Fruit fly (Drosophila melanogaster): ENCODE measurements around the gene Hmu.
A peak's percentile ranks its signal among the peaks of the same experiment; 100 is the strongest.

The Hmu gene

dm6 chr3R:27272233-27272632, 16.3 kb upstream of the Hmu start (continued):
- no peak for TF ChIP-seq Nf-YC (tag; optimal IDR thresholded peaks at IDR 0.05)

- no peak for TF ChIP-seq CG15696 (tag; optimal IDR thresholded peaks at IDR 0.05)
- TF ChIP-seq bigmax (GFP tag; optimal IDR thresholded peaks at IDR 0.05), result no peak
- TF ChIP-seq HmgD (GFP tag; optimal IDR thresholded peaks at IDR 0.05), result no peak
- 0 out of 3 replicates have a peak, but pooled peaks have one; percentile 41 for TF ChIP-seq HLH4C (GFP tag; IDR thresholded peaks at IDR 0.05; ENCODE audit: partially characterized antibody)
- peak; percentile 24 for TF ChIP-seq phol (tag; optimal IDR thresholded peaks at IDR 0.05)
- peak; percentile 57 for TF ChIP-seq ems (GFP tag; optimal IDR thresholded peaks at IDR 0.05)
- peak; percentile 27 for TF ChIP-seq bcd (GFP tag; optimal IDR thresholded peaks at IDR 0.05)
- TF ChIP-seq Blimp-1 (GFP tag; optimal IDR thresholded peaks at IDR 0.05), result no peak
- 0 out of 2 replicates have a peak, but pooled peaks have one; percentile 46 for TF ChIP-seq CG11247 (GFP tag; IDR thresholded peaks at IDR 0.05)
- no peak for TF ChIP-seq Dfd (GFP tag; optimal IDR thresholded peaks at IDR 0.05)
- TF ChIP-seq CG14965 (GFP tag; optimal IDR thresholded peaks at IDR 0.05; ENCODE audit: borderline replicate concordance), result no peak
- TF ChIP-seq gsb (GFP tag; IDR thresholded peaks at IDR 0.05), result no peak
- peak; percentile 27 for TF ChIP-seq caup (GFP tag; optimal IDR thresholded peaks at IDR 0.05; ENCODE audit: severe bottlenecking)
- TF ChIP-seq CG14710 (tag; optimal IDR thresholded peaks at IDR 0.05), result peak; percentile 39
- no peak for TF ChIP-seq Tbp (GFP tag; optimal IDR thresholded peaks at IDR 0.05)
- peak; percentile 44 for TF ChIP-seq lilli (GFP tag; optimal IDR thresholded peaks at IDR 0.05)
- TF ChIP-seq Myb (GFP tag; optimal IDR thresholded peaks at IDR 0.05), result peak; percentile 90
- TF ChIP-seq B-H1 (GFP tag; IDR thresholded peaks at IDR 0.05), result no peak
- TF ChIP-seq tup (GFP tag; optimal IDR thresholded peaks at IDR 0.05), result no peak
- no peak for TF ChIP-seq chif (GFP tag; optimal IDR thresholded peaks at IDR 0.05)
- TF ChIP-seq schlank (tag; optimal IDR thresholded peaks at IDR 0.05), result no peak
- peak; percentile 18; the same call in 1 of the 3 replicates for TF ChIP-seq zfh1 (GFP tag; IDR thresholded peaks at IDR 0.05)
- no peak for TF ChIP-seq sens-2 (GFP tag; IDR thresholded peaks at IDR 0.05)
- TF ChIP-seq CG12299 (tag; optimal IDR thresholded peaks at IDR 0.05), result no peak
- TF ChIP-seq CG16779 (GFP tag; IDR thresholded peaks at IDR 0.05), result no peak
- TF ChIP-seq gce (GFP tag; IDR thresholded peaks at IDR 0.05), result no peak
- TF ChIP-seq Atf-2 (GFP tag; optimal IDR thresholded peaks at IDR 0.05), result peak; percentile 40
- no peak for TF ChIP-seq gt (GFP tag; IDR thresholded peaks at IDR 0.05)
- no peak for TF ChIP-seq tgo (GFP tag; IDR thresholded peaks at IDR 0.05)
- TF ChIP-seq CG1233 (GFP tag; optimal IDR thresholded peaks at IDR 0.05), result no peak
- TF ChIP-seq Nf-YA (GFP tag; IDR thresholded peaks at IDR 0.05), result no peak
- TF ChIP-seq CG12659 (GFP tag; optimal IDR thresholded peaks at IDR 0.05), result peak; percentile 62
- TF ChIP-seq Nf-YB (GFP tag; optimal IDR thresholded peaks at IDR 0.05), result no peak
- no peak for TF ChIP-seq CG2202 (tag; optimal IDR thresholded peaks at IDR 0.05)
- TF ChIP-seq CG4707 (GFP tag; optimal IDR thresholded peaks at IDR 0.05), result no peak
- no peak for TF ChIP-seq sd (tag; optimal IDR thresholded peaks at IDR 0.05)
- TF ChIP-seq Med (GFP tag), result peak; percentile 88
- TF ChIP-seq btn (GFP tag; optimal IDR thresholded peaks at IDR 0.05), result no peak
- peak; percentile 25 for TF ChIP-seq CG3995 (GFP tag; optimal IDR thresholded peaks at IDR 0.05)
- TF ChIP-seq D (optimal IDR thresholded peaks at IDR 0.05), result no peak
- no peak for TF ChIP-seq D (GFP tag; optimal IDR thresholded peaks at IDR 0.05)
- TF ChIP-seq CG17612 (GFP tag; IDR thresholded peaks at IDR 0.05), result no peak
- peak; percentile 1 for TF ChIP-seq ewg (GFP tag; optimal IDR thresholded peaks at IDR 0.05)
- no peak for TF ChIP-seq CG7271 (tag; optimal IDR thresholded peaks at IDR 0.05)
- TF ChIP-seq E2f2 (GFP tag; IDR thresholded peaks at IDR 0.05), result peak; percentile 62
- TF ChIP-seq CG4617 (GFP tag; optimal IDR thresholded peaks at IDR 0.05; ENCODE audit: borderline replicate concordance), result peak; percentile 66
Observed at dm6 chr3R:27273118-27274062, 15.2 kb upstream of the Hmu start, which contains the start of gene CG5934. CG5934 (plus strand) TSS chr3R:27273705.

Measured in whole organism, embryonic.